Fruit fly (Drosophila melanogaster) whole organism, prepupa: ENCODE results near the gene CG16813.

Experiments used
- Blimp-1 ChIP-seq: fragments of 200-800 bp; sonication (Bioruptor generic); optimal IDR thresholded peaks from 3 replicates; lab custom pipeline; 2017; ENCODE audit warnings: missing biosample characterization, missing genetic modification characterization, mild to moderate bottlenecking, moderate library complexity, missing genetic modification reagents
- CG10631 ChIP-seq: fragments of 200-800 bp; sonication (Bioruptor generic); optimal IDR thresholded peaks from 2 replicates; lab custom pipeline; 2016; ENCODE audit warnings: missing biosample characterization, missing genetic modification characterization
- CG10669 ChIP-seq: fragments of 200-800 bp; sonication (Bioruptor generic); optimal IDR thresholded peaks from 3 replicates; lab custom pipeline; 2018; ENCODE audit warnings: missing biosample characterization, mild to moderate bottlenecking, missing genetic modification characterization, moderate library complexity
- CG11762 ChIP-seq: fragments of 200-800 bp; sonication (Bioruptor generic); optimal IDR thresholded peaks from 3 replicates; lab custom pipeline; 2016; ENCODE audit warnings: missing biosample characterization, missing genetic modification characterization; ENCODE audit not compliant: insufficient read depth
- CG11902 ChIP-seq: fragments of 200-800 bp; sonication (Bioruptor generic); optimal IDR thresholded peaks from 3 replicates; lab custom pipeline; 2016; ENCODE audit warnings: missing biosample characterization, missing genetic modification characterization
- CG1621 ChIP-seq: fragments of 200-800 bp; sonication (Bioruptor generic); optimal IDR thresholded peaks from 3 replicates; lab custom pipeline; 2018; ENCODE audit warnings: missing biosample characterization, mild to moderate bottlenecking, missing genetic modification characterization
- CG16779 ChIP-seq: fragments of 200-800 bp; sonication (Bioruptor generic); optimal IDR thresholded peaks from 3 replicates; lab custom pipeline; 2017; ENCODE audit warnings: missing biosample characterization, mild to moderate bottlenecking, missing genetic modification characterization
- CG3032 ChIP-seq: fragments of 200-800 bp; optimal IDR thresholded peaks from 2 replicates; lab custom pipeline; 2019; ENCODE audit warnings: missing biosample characterization, mild to moderate bottlenecking, missing genetic modification characterization, moderate library complexity
- CG31627 ChIP-seq: fragments of 200-800 bp; sonication (Bioruptor generic); optimal IDR thresholded peaks from 3 replicates; lab custom pipeline; 2016; ENCODE audit warnings: missing biosample characterization, missing genetic modification characterization
- CG32006 ChIP-seq: fragments of 200-800 bp; sonication (Bioruptor generic); optimal IDR thresholded peaks from 3 replicates; lab custom pipeline; 2017; ENCODE audit warnings: missing biosample characterization, mild to moderate bottlenecking, missing genetic modification characterization
- CG3919 ChIP-seq: fragments of 200-800 bp; sonication (Bioruptor generic); optimal IDR thresholded peaks from 3 replicates; lab custom pipeline; 2016; ENCODE audit warnings: missing biosample characterization, missing genetic modification characterization
- CG6163 ChIP-seq: fragments of 200-800 bp; sonication (Bioruptor generic); IDR thresholded peaks from 3 replicates; pipeline ENCODE4 v1.3.6; 2022; ENCODE audit warnings: missing biosample characterization, missing genetic modification characterization
- CG6276 ChIP-seq: fragments of 200-800 bp; sonication (Bioruptor generic); optimal IDR thresholded peaks from 2 replicates; lab custom pipeline; 2017; ENCODE audit warnings: missing biosample characterization, mild to moderate bottlenecking, missing genetic modification characterization
- CG6808 ChIP-seq: fragments of 200-800 bp; sonication (Bioruptor generic); optimal IDR thresholded peaks from 3 replicates; lab custom pipeline; 2017; ENCODE audit warnings: missing biosample characterization, missing genetic modification characterization, mild to moderate bottlenecking, moderate library complexity, missing genetic modification reagents
- CG6854 ChIP-seq: fragments of 200-800 bp; sonication (Bioruptor generic); optimal IDR thresholded peaks from 2 replicates; lab custom pipeline; 2017; ENCODE audit warnings: missing biosample characterization, mild to moderate bottlenecking, missing genetic modification characterization
- CG8119 ChIP-seq: fragments of 200-800 bp; sonication (Bioruptor generic); IDR thresholded peaks from 3 replicates; pipeline ENCODE4 v1.3.6; 2022; ENCODE audit warnings: missing biosample characterization, missing genetic modification characterization
- CG8319 ChIP-seq: fragments of 200-800 bp; sonication (Bioruptor generic); optimal IDR thresholded peaks from 3 replicates; lab custom pipeline; 2016; ENCODE audit warnings: missing biosample characterization, missing genetic modification characterization
- CG8632 ChIP-seq: fragments of 200-800 bp; sonication (Bioruptor generic); optimal IDR thresholded peaks from 3 replicates; lab custom pipeline; 2016; ENCODE audit warnings: missing biosample characterization, missing genetic modification characterization
- Eip75B ChIP-seq: fragments of 200-800 bp; sonication (Bioruptor generic); optimal IDR thresholded peaks from 3 replicates; lab custom pipeline; 2016; ENCODE audit warnings: missing biosample characterization, missing genetic modification characterization
- Eip78C ChIP-seq: fragments of 200-800 bp; sonication (Bioruptor generic); peaks from one replicate; lab custom pipeline; 2016; ENCODE audit warnings: missing biosample characterization, missing genetic modification characterization
- Eip93F ChIP-seq: fragments of 200-800 bp; sonication (Bioruptor generic); optimal IDR thresholded peaks from 2 replicates; lab custom pipeline; 2016; ENCODE audit warnings: missing biosample characterization, mild to moderate bottlenecking, missing genetic modification characterization
- Ets21C ChIP-seq: fragments of 200-800 bp; sonication (Bioruptor generic); optimal IDR thresholded peaks from 3 replicates; lab custom pipeline; 2016; ENCODE audit warnings: missing biosample characterization, missing genetic modification characterization
- Gug ChIP-seq: fragments of 200-800 bp; sonication (Bioruptor generic); IDR thresholded peaks from 2 replicates; pipeline ENCODE4 v1.3.6; 2022; ENCODE audit warnings: missing biosample characterization, missing genetic modification characterization
- Hr38 ChIP-seq: sonication (Bioruptor generic); optimal IDR thresholded peaks from 2 replicates; lab custom pipeline; 2016; ENCODE audit warnings: missing biosample characterization, missing genetic modification characterization
- Hr39 ChIP-seq: fragments of 200-800 bp; sonication (Bioruptor generic); optimal IDR thresholded peaks from 2 replicates; lab custom pipeline; 2016; ENCODE audit warnings: missing biosample characterization, missing genetic modification characterization
- Met ChIP-seq: fragments of 200-800 bp; sonication (Bioruptor generic); optimal IDR thresholded peaks from 3 replicates; lab custom pipeline; 2016; ENCODE audit warnings: missing biosample characterization, missing genetic modification characterization
- OdsH ChIP-seq: fragments of 200-800 bp; sonication (Bioruptor generic); optimal IDR thresholded peaks from 3 replicates; lab custom pipeline; 2016; ENCODE audit warnings: missing biosample characterization, missing genetic modification characterization
- Sox102F ChIP-seq: fragments of 200-800 bp; sonication (Bioruptor generic); optimal IDR thresholded peaks from 2 replicates; lab custom pipeline; 2016; ENCODE audit warnings: missing biosample characterization, mild to moderate bottlenecking, missing genetic modification characterization
- Sox14 ChIP-seq: fragments of 200-800 bp; sonication (Bioruptor generic); optimal IDR thresholded peaks from 3 replicates; lab custom pipeline; 2016; ENCODE audit warnings: missing biosample characterization, missing genetic modification characterization
- Sox15 ChIP-seq: fragments of 200-800 bp; sonication (Bioruptor generic); optimal IDR thresholded peaks from 3 replicates; lab custom pipeline; 2016; ENCODE audit warnings: missing biosample characterization, missing genetic modification characterization
- cyc ChIP-seq: fragments of 200-800 bp; sonication (Bioruptor generic); optimal IDR thresholded peaks from 3 replicates; lab custom pipeline; 2016; ENCODE audit warnings: missing biosample characterization, missing genetic modification characterization
- dac ChIP-seq: fragments of 200-800 bp; sonication (Bioruptor generic); optimal IDR thresholded peaks from 2 replicates; lab custom pipeline; 2017; ENCODE audit warnings: missing biosample characterization, mild to moderate bottlenecking, missing genetic modification characterization
- dsx ChIP-seq: fragments of 200-800 bp; optimal IDR thresholded peaks from 3 replicates; lab custom pipeline; 2019; ENCODE audit warnings: missing biosample characterization, mild to moderate bottlenecking, missing genetic modification characterization, moderate library complexity; ENCODE audit not compliant: poor library complexity, severe bottlenecking
- eg ChIP-seq: fragments of 200-800 bp; sonication (Bioruptor generic); IDR thresholded peaks from 3 replicates; pipeline ENCODE4 v1.3.6; 2022; ENCODE audit warnings: missing biosample characterization, missing genetic modification characterization
- esn ChIP-seq: fragments of 200-800 bp; sonication (Bioruptor generic); optimal IDR thresholded peaks from 2 replicates; lab custom pipeline; 2016; ENCODE audit warnings: missing biosample characterization, mild to moderate bottlenecking, missing genetic modification characterization, moderate library complexity
- fd85E ChIP-seq: fragments of 200-800 bp; sonication (Bioruptor generic); optimal IDR thresholded peaks from 3 replicates; lab custom pipeline; 2016; ENCODE audit warnings: missing biosample characterization, missing genetic modification characterization
- lz ChIP-seq: fragments of 200-800 bp; sonication (Bioruptor generic); optimal IDR thresholded peaks from 3 replicates; lab custom pipeline; 2016; ENCODE audit warnings: missing biosample characterization, missing genetic modification characterization
- pdm3 ChIP-seq: fragments of 200-800 bp; sonication (Bioruptor generic); optimal IDR thresholded peaks from 3 replicates; lab custom pipeline; 2016; ENCODE audit warnings: missing biosample characterization, missing genetic modification characterization
- salr ChIP-seq, 2 experiments: fragments of 200-800 bp; sonication (Bioruptor generic); optimal IDR thresholded peaks; 3 replicates each; lab custom pipeline; 2016 to 2018; ENCODE audit warnings: missing biosample characterization in 2 of 2, missing genetic modification characterization in 2 of 2, mild to moderate bottlenecking in 1 of 2
- ss ChIP-seq, 2 experiments: fragments of 200-800 bp; sonication (Bioruptor generic); optimal IDR thresholded peaks; 2 replicates in 1 of 2; 3 replicates in 1 of 2; lab custom pipeline; 2017 to 2018; ENCODE audit warnings: mild to moderate bottlenecking in 2 of 2, missing biosample characterization in 2 of 2, missing genetic modification characterization in 2 of 2, moderate library complexity in 1 of 2
- topi ChIP-seq: fragments of 200-800 bp; sonication (Bioruptor generic); optimal IDR thresholded peaks from 3 replicates; lab custom pipeline; 2016; ENCODE audit warnings: missing biosample characterization, missing genetic modification characterization

Gene CG16813

dm6 chr2L:13258702-13259101, 31.4 kb downstream of the CG16813 start (continued):
- TF ChIP-seq pdm3 (GFP tag; lab: Kevin White, UChicago) = peak; percentile 32
- TF ChIP-seq CG1621 (tag; lab: Kevin White, UChicago) = no peak
- TF ChIP-seq CG6854 (GFP tag; lab: Kevin White, UChicago) = no peak
- no peak for TF ChIP-seq Hr39 (GFP tag; lab: Kevin White, UChicago)
- TF ChIP-seq CG6276 (GFP tag; lab: Kevin White, UChicago) = peak; percentile 52
- TF ChIP-seq CG6808 = no peak
- TF ChIP-seq Sox14 (GFP tag; lab: Kevin White, UChicago) = no peak

DNA sequence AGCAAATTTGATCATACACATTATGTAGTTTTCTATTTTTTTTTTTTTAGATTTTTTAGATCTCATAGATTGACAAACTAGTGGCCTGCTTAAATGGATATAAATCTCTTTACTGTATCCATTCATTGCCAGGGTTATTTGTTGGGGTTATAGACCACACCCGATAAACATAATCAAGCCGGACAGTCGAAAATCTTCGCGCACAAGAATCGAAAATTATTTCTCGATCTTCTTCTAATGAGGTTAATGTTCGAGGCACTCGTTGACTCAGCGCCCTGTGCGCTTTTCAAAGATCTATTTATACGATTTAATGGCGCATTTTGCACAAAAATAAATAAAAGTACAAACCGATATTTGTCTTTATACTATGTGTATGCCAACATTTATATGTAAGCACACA, 32.3 kb downstream of the CG16813 start, which contains the start of gene CG31730:
TSS of gene CG31730 (minus strand) at position 101 of the 400 bp plus-strand sequence.
- TF ChIP-seq ss (GFP tag; optimal IDR thresholded peaks at IDR 0.05; lab: Kevin White, UChicago) = no peak
- no peak for TF ChIP-seq CG8319 (GFP tag; lab: Kevin White, UChicago)
- no peak for TF ChIP-seq Gug (GFP tag; lab: Robert Waterston, UW)
- no peak for TF ChIP-seq Met (GFP tag; lab: Kevin White, UChicago)
- TF ChIP-seq esn (GFP tag; lab: Kevin White, UChicago) = no peak
- TF ChIP-seq dac (GFP tag; lab: Kevin White, UChicago) = no peak
- no peak for TF ChIP-seq CG1621 (tag; lab: Kevin White, UChicago)
- no peak for TF ChIP-seq CG6808
- no peak for TF ChIP-seq OdsH (GFP tag; lab: Kevin White, UChicago)
- TF ChIP-seq cyc (GFP tag; lab: Kevin White, UChicago) = no peak
- TF ChIP-seq CG11902 = no peak
- TF ChIP-seq topi (GFP tag; lab: Kevin White, UChicago) = no peak

- no peak for TF ChIP-seq CG3032 (tag; lab: Kevin White, UChicago)
- TF ChIP-seq OdsH (GFP tag; lab: Kevin White, UChicago) = no peak
- no peak for TF ChIP-seq cyc (GFP tag; lab: Kevin White, UChicago)
- no peak for TF ChIP-seq dsx (GFP tag; lab: Kevin White, UChicago)
- no peak for TF ChIP-seq Sox102F (GFP tag; lab: Kevin White, UChicago)
- no peak for TF ChIP-seq CG11902
- no peak for TF ChIP-seq salr (GFP tag; optimal IDR thresholded peaks at IDR 0.05; lab: Kevin White, UChicago)
- no peak for TF ChIP-seq Eip93F (GFP tag; lab: Kevin White, UChicago)
- TF ChIP-seq CG16779 (tag; lab: Kevin White, UChicago) = no peak
- no peak for TF ChIP-seq CG6163 (GFP tag; lab: Robert Waterston, UW)
- no peak for TF ChIP-seq CG6808
Measured at dm6 chr2L:13260740-13261139, 33.4 kb downstream of the CG16813 start, which contains the start of gene CG44085. CG44085 (plus strand) TSS chr2L:13261008.

DNA sequence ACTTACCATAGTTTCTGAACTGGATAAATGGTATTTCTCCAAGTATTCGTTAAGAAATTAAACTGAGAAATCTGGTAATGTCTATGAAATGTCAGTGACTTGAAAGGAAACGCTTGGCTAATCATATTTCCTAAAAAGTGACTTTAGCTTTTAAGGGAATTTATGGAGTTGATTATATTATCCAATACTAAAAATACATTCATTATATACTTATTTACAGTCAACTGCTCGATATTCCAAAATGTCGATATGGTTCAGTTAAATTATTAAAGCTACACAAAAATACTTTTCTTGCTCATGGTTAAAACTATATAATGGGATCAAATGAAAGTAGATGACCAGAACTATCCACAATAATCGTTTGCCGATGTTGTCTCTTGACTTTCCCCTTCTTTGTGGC, 38.4 kb downstream of the CG16813 start, which contains the start of gene CG31848:
TSS of gene CG31848 (minus strand) at position 101 of the 400 bp plus-strand sequence.
- TF ChIP-seq lz (GFP tag; lab: Kevin White, UChicago) (no peak), Hr38 (GFP tag; lab: Kevin White, UChicago) (no peak), CG16779 (tag; lab: Kevin White, UChicago) (no peak), CG6276 (GFP tag; lab: Kevin White, UChicago) (no peak), CG3032 (tag; lab: Kevin White, UChicago) (no peak), Eip75B (GFP tag; lab: Kevin White, UChicago) (no peak), ss (GFP tag; optimal IDR thresholded peaks at IDR 0.05; lab: Kevin White, UChicago) (no peak), CG6808 (no peak), CG11762 (GFP tag; lab: Kevin White, UChicago) (no peak)

dm6 chr2L:13266627-13267026, 39.3 kb downstream of the CG16813 start:
- TF ChIP-seq CG32006 (GFP tag; lab: Kevin White, UChicago) (peak; percentile 17), CG6808 (peak; percentile 21), Sox15 (GFP tag; lab: Kevin White, UChicago) (no peak), CG1621 (tag; lab: Kevin White, UChicago) (peak; percentile 41), fd85E (no peak), CG6276 (GFP tag; lab: Kevin White, UChicago) (no peak), Ets21C (GFP tag; lab: Kevin White, UChicago) (no peak), CG10669 (GFP tag; lab: Kevin White, UChicago) (no peak), CG31627 (GFP tag; lab: Kevin White, UChicago) (no peak), Blimp-1 (no peak), eg (GFP tag; lab: Robert Waterston, UW) (peak; percentile 47; the same call in 1 of the 3 replicates), CG8632 (no peak), Eip78C (peak; percentile 63), CG3919 (peak; percentile 27), CG10631 (GFP tag; lab: Kevin White, UChicago) (no peak), CG8119 (GFP tag; lab: Robert Waterston, UW) (0 out of 3 replicates have a peak, but pooled peaks have one; percentile 18), CG3032 (tag; lab: Kevin White, UChicago) (peak; percentile 23), Met (GFP tag; lab: Kevin White, UChicago) (no peak), ss (GFP tag; optimal IDR thresholded peaks at IDR 0.05; lab: Kevin White, UChicago) (peak in 1 of 2 experiments; percentile 75)
